Fruit fly (Drosophila melanogaster): ENCODE measurements around the gene CG11131.

DNA sequence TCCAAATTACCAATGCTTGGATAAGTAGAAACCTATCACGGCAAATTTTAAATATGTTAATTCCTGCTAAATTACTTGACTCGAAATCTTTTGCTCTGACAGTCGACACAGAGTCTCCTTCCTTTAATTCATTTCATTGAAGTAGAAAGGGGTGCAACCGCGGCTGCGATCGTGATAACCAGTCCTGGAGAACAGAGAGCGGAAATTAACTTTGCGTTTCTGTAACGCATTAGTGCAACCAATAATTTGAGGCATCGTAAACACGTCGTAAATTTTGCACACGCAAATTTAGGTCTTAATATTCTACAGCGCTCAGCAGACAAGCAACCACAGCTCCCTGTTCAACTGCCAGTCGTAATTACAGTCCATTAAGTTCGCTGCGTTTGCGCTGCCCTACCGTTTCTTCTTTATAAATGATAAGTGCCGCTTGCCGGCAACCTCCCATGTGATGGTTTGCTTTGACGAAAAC, 42.5 kb upstream of the CG11131 start, which contains the start of gene CG32459:
- TF ChIP-seq CG12605 (GFP tag; IDR thresholded peaks at IDR 0.05), result no peak
- TF ChIP-seq CG9948 (tag; optimal IDR thresholded peaks at IDR 0.05), result no peak
- TF ChIP-seq CG14655 (GFP tag; optimal IDR thresholded peaks at IDR 0.05), result no peak
- no peak for TF ChIP-seq CG17806 (tag; optimal IDR thresholded peaks at IDR 0.05)
- TF ChIP-seq EcR (GFP tag; optimal IDR thresholded peaks at IDR 0.05), result no peak
- TF ChIP-seq CG4496 (GFP tag; IDR thresholded peaks at IDR 0.05), result no peak
- no peak for TF ChIP-seq CG8301 (tag; optimal IDR thresholded peaks at IDR 0.05)
